Worm (Caenorhabditis elegans): ENCODE results near the gene C06G3.3.

- TF ChIP-seq klf-2 (GFP tag; conservative IDR thresholded peaks at IDR 0.05) = no peak
- TF ChIP-seq T22C8.4 (GFP tag; IDR thresholded peaks at IDR 0.05) = no peak
- TF ChIP-seq cog-1 (tag; optimal IDR thresholded peaks at IDR 0.05) = no peak
- no peak for TF ChIP-seq tab-1 (GFP tag; IDR thresholded peaks at IDR 0.05)
- TF ChIP-seq flt-1 (GFP tag; IDR thresholded peaks at IDR 0.05) = no peak
- TF ChIP-seq ztf-29 (GFP tag; IDR thresholded peaks at IDR 0.05) = no peak
Observed at ce11 chrIV:7035823-7036222, at the start of gene C06G3.3.
